Fruit fly (Drosophila melanogaster) whole organism, embryonic: ENCODE data around the gene CG43088.

Source experiments
- B-H1 ChIP-seq: fragments of 200-800 bp; sonication (Bioruptor generic); IDR thresholded peaks from 3 replicates; pipeline ENCODE4 v1.3.6; 2022; ENCODE audit warnings: missing biosample characterization, missing genetic modification characterization
- C15 ChIP-seq: fragments of 200-800 bp; sonication (Bioruptor generic); IDR thresholded peaks from 3 replicates; pipeline ENCODE4 v1.3.6; 2022; ENCODE audit warnings: missing biosample characterization, missing genetic modification characterization
- CG10321 ChIP-seq: fragments of 200-800 bp; sonication (Bioruptor generic); IDR thresholded peaks from 2 replicates; pipeline ENCODE4 v1.3.6; 2022; ENCODE audit warnings: missing biosample characterization, missing genetic modification characterization
- CG10462 ChIP-seq: fragments of 200-800 bp; sonication (Bioruptor generic); optimal IDR thresholded peaks from 2 replicates; lab custom pipeline; 2016; ENCODE audit warnings: missing biosample characterization, missing genetic modification characterization
- CG11504 ChIP-seq: fragments of 200-800 bp; sonication (Bioruptor generic); optimal IDR thresholded peaks from 3 replicates; lab custom pipeline; 2019; ENCODE audit warnings: missing biosample characterization, mild to moderate bottlenecking, missing genetic modification characterization, moderate library complexity
- CG12219 ChIP-seq: fragments of 200-800 bp; sonication (Bioruptor generic); optimal IDR thresholded peaks from 3 replicates; lab custom pipeline; 2018; ENCODE audit warnings: missing biosample characterization, mild to moderate bottlenecking, missing genetic modification characterization
- CG13624 ChIP-seq: fragments of 200-800 bp; sonication (Bioruptor generic); optimal IDR thresholded peaks from 2 replicates; lab custom pipeline; 2016; ENCODE audit warnings: missing biosample characterization, missing genetic modification characterization
- CG14710 ChIP-seq: fragments of 200-800 bp; sonication (Bioruptor generic); optimal IDR thresholded peaks from 3 replicates; lab custom pipeline; 2019; ENCODE audit warnings: missing biosample characterization, mild to moderate bottlenecking, missing genetic modification characterization, moderate library complexity
- CG15696 ChIP-seq: fragments of 200-800 bp; sonication (Bioruptor generic); optimal IDR thresholded peaks from 2 replicates; lab custom pipeline; 2019; ENCODE audit warnings: missing biosample characterization, mild to moderate bottlenecking, missing genetic modification characterization, moderate library complexity
- CG1603 ChIP-seq: fragments of 200-800 bp; sonication (Bioruptor generic); optimal IDR thresholded peaks from 2 replicates; lab custom pipeline; 2019; ENCODE audit warnings: missing biosample characterization, mild to moderate bottlenecking, missing genetic modification characterization, moderate library complexity
- CG32767 ChIP-seq: fragments of 200-800 bp; sonication (Bioruptor generic); IDR thresholded peaks from 2 replicates; pipeline ENCODE4 v1.3.6; 2022; ENCODE audit warnings: missing biosample characterization, missing genetic modification characterization
- CG43689 ChIP-seq: fragments of 200-800 bp; sonication (Bioruptor generic); IDR thresholded peaks from 2 replicates; pipeline ENCODE4 v1.3.6; 2022; ENCODE audit warnings: missing biosample characterization, missing genetic modification characterization
- CG4617 ChIP-seq: fragments of 200-800 bp; sonication (Bioruptor generic); optimal IDR thresholded peaks from 3 replicates; lab custom pipeline; 2016; ENCODE audit warnings: missing biosample characterization, missing genetic modification characterization, borderline replicate concordance
- CG6654 ChIP-seq: fragments of 200-800 bp; sonication (Bioruptor generic); optimal IDR thresholded peaks from 2 replicates; lab custom pipeline; 2017; ENCODE audit warnings: missing biosample characterization, mild to moderate bottlenecking, missing genetic modification characterization
- CG7745 ChIP-seq: fragments of 200-800 bp; sonication (Bioruptor generic); optimal IDR thresholded peaks from 2 replicates; lab custom pipeline; 2018; ENCODE audit warnings: missing biosample characterization, mild to moderate bottlenecking, missing genetic modification characterization, moderate library complexity
- CG8290 ChIP-seq, 3 experiments: fragments of 200-800 bp; sonication (Bioruptor generic); optimal IDR thresholded peaks; 2 replicates each; lab custom pipeline; 2016 to 2019; ENCODE audit warnings: missing biosample characterization in 3 of 3, missing genetic modification characterization in 3 of 3, mild to moderate bottlenecking in 2 of 3, moderate library complexity in 1 of 3
- CG8388 ChIP-seq: fragments of 200-800 bp; sonication (Bioruptor generic); optimal IDR thresholded peaks from 2 replicates; lab custom pipeline; 2019; ENCODE audit warnings: missing biosample characterization, mild to moderate bottlenecking, missing genetic modification characterization, moderate library complexity
- CG9609 ChIP-seq: fragments of 200-800 bp; sonication (Bioruptor generic); optimal IDR thresholded peaks from 3 replicates; lab custom pipeline; 2016; ENCODE audit warnings: missing biosample characterization, missing genetic modification characterization
- CG9817 ChIP-seq: fragments of 200-800 bp; sonication (Bioruptor generic); optimal IDR thresholded peaks from 2 replicates; lab custom pipeline; 2018; ENCODE audit warnings: missing biosample characterization, mild to moderate bottlenecking, missing genetic modification characterization, moderate library complexity
- Dip3 ChIP-seq: fragments of 200-800 bp; sonication (Bioruptor generic); optimal IDR thresholded peaks from 3 replicates; lab custom pipeline; 2016; ENCODE audit warnings: missing biosample characterization, missing genetic modification characterization
- Doc3 ChIP-seq: fragments of 200-800 bp; sonication (Bioruptor generic); IDR thresholded peaks from 3 replicates; pipeline ENCODE4 v1.3.6; 2022; ENCODE audit warnings: missing biosample characterization, missing genetic modification characterization; ENCODE audit not compliant: partially characterized antibody
- Drgx ChIP-seq: fragments of 200-800 bp; sonication (Bioruptor generic); IDR thresholded peaks from 2 replicates; pipeline ENCODE4 v1.3.6; 2022; ENCODE audit warnings: missing biosample characterization, missing genetic modification characterization
- ERR ChIP-seq: fragments of 200-800 bp; sonication (Bioruptor generic); optimal IDR thresholded peaks from 2 replicates; lab custom pipeline; 2016; ENCODE audit warnings: missing biosample characterization, missing genetic modification characterization
- HmgD ChIP-seq: fragments of 200-800 bp; sonication (Bioruptor generic); optimal IDR thresholded peaks from 3 replicates; lab custom pipeline; 2016; ENCODE audit warnings: missing biosample characterization, missing genetic modification characterization
- MTF-1 ChIP-seq: fragments of 200-800 bp; sonication (Bioruptor generic); optimal IDR thresholded peaks from 2 replicates; lab custom pipeline; 2018; ENCODE audit warnings: missing biosample characterization, mild to moderate bottlenecking, missing genetic modification characterization, borderline replicate concordance
- Mes4 ChIP-seq: fragments of 200-800 bp; sonication (Bioruptor generic); optimal IDR thresholded peaks from 2 replicates; lab custom pipeline; 2016; ENCODE audit warnings: missing biosample characterization, missing genetic modification characterization
- Optix ChIP-seq: fragments of 200-800 bp; sonication (Bioruptor generic); IDR thresholded peaks from 3 replicates; pipeline ENCODE4 v1.3.6; 2022; ENCODE audit warnings: missing biosample characterization, missing genetic modification characterization
- Rfx ChIP-seq: fragments of 200-800 bp; sonication (Bioruptor generic); IDR thresholded peaks from 2 replicates; pipeline ENCODE4 v1.3.6; 2022; ENCODE audit warnings: missing biosample characterization, missing genetic modification characterization
- Trl ChIP-seq, 3 experiments: fragments of >200 bp in 2 of 3; fragments of 200-800 bp in 1 of 3; sonication (Bioruptor generic) in 1 of 3; optimal IDR thresholded peaks; 2 replicates in 1 of 3; 3 replicates in 2 of 3; lab custom pipeline; 2016 to 2017; ENCODE audit warnings: missing biosample characterization in 1 of 3, missing genetic modification characterization in 1 of 3
- br ChIP-seq: fragments of >200 bp; optimal IDR thresholded peaks from 2 replicates; lab custom pipeline; 2017
- bsh ChIP-seq, 2 experiments: fragments of 200-800 bp; sonication (Bioruptor generic); optimal IDR thresholded peaks; 2 replicates each; lab custom pipeline; 2017 to 2018; ENCODE audit warnings: mild to moderate bottlenecking in 2 of 2, missing biosample characterization in 2 of 2, missing genetic modification characterization in 2 of 2, moderate library complexity in 1 of 2
- cad ChIP-seq: fragments of >200 bp; optimal IDR thresholded peaks from 2 replicates; lab custom pipeline; 2017; ENCODE audit warnings: missing biosample characterization, missing genetic modification characterization
- cg ChIP-seq: fragments of 200-800 bp; sonication (Bioruptor generic); optimal IDR thresholded peaks from 3 replicates; lab custom pipeline; 2019; ENCODE audit warnings: missing biosample characterization, mild to moderate bottlenecking, missing genetic modification characterization, moderate library complexity
- dysf ChIP-seq: fragments of 200-800 bp; sonication (Bioruptor generic); IDR thresholded peaks from 3 replicates; pipeline ENCODE4 v1.3.6; 2022; ENCODE audit warnings: missing biosample characterization, missing genetic modification characterization
- fd102C ChIP-seq: fragments of 200-800 bp; sonication (Bioruptor generic); optimal IDR thresholded peaks from 2 replicates; lab custom pipeline; 2018; ENCODE audit warnings: missing biosample characterization, mild to moderate bottlenecking, missing genetic modification characterization, moderate library complexity
- ftz-f1 ChIP-seq: fragments of 200-800 bp; sonication (Bioruptor generic); optimal IDR thresholded peaks from 2 replicates; lab custom pipeline; 2016; ENCODE audit warnings: missing biosample characterization, missing genetic modification characterization
- gcm ChIP-seq: fragments of 200-800 bp; sonication (Bioruptor generic); optimal IDR thresholded peaks from 2 replicates; lab custom pipeline; 2019; ENCODE audit warnings: missing biosample characterization, mild to moderate bottlenecking, missing genetic modification characterization, moderate library complexity
- grn ChIP-seq: fragments of 200-800 bp; sonication (Bioruptor generic); optimal IDR thresholded peaks from 3 replicates; lab custom pipeline; 2017; ENCODE audit warnings: missing biosample characterization, missing genetic modification characterization
- hbn ChIP-seq: fragments of 200-800 bp; sonication (Bioruptor generic); IDR thresholded peaks from 2 replicates; pipeline ENCODE4 v1.3.6; 2022; ENCODE audit warnings: missing biosample characterization, missing genetic modification characterization; ENCODE audit not compliant: partially characterized antibody
- jumu ChIP-seq: fragments of 200-800 bp; sonication (Bioruptor generic); optimal IDR thresholded peaks from 3 replicates; lab custom pipeline; 2016; ENCODE audit warnings: missing biosample characterization, missing genetic modification characterization
- kah ChIP-seq: fragments of 200-800 bp; sonication (Bioruptor generic); optimal IDR thresholded peaks from 2 replicates; lab custom pipeline; 2018; ENCODE audit warnings: missing biosample characterization, mild to moderate bottlenecking, missing genetic modification characterization
- lilli ChIP-seq: fragments of 200-800 bp; sonication (Bioruptor generic); optimal IDR thresholded peaks from 3 replicates; lab custom pipeline; 2016; ENCODE audit warnings: missing biosample characterization, missing genetic modification characterization
- maf-S ChIP-seq: fragments of 200-800 bp; sonication (Bioruptor generic); optimal IDR thresholded peaks from 2 replicates; lab custom pipeline; 2016; ENCODE audit warnings: missing biosample characterization, missing genetic modification characterization
- mirr ChIP-seq: fragments of 200-800 bp; sonication (Bioruptor generic); optimal IDR thresholded peaks from 3 replicates; lab custom pipeline; 2018; ENCODE audit warnings: missing biosample characterization, mild to moderate bottlenecking, missing genetic modification characterization
- nerfin-1 ChIP-seq: fragments of 200-800 bp; sonication (Bioruptor generic); optimal IDR thresholded peaks from 3 replicates; lab custom pipeline; 2019; ENCODE audit warnings: missing biosample characterization, mild to moderate bottlenecking, missing genetic modification characterization, moderate library complexity
- slbo ChIP-seq: fragments of 200-800 bp; sonication (Bioruptor generic); IDR thresholded peaks from 2 replicates; pipeline ENCODE4 v1.3.6; 2022; ENCODE audit warnings: missing biosample characterization, missing genetic modification characterization
- tap ChIP-seq: fragments of 200-800 bp; optimal IDR thresholded peaks from 3 replicates; lab custom pipeline; 2019; ENCODE audit warnings: missing biosample characterization, mild to moderate bottlenecking, missing genetic modification characterization, moderate library complexity
- trh ChIP-seq: fragments of 200-800 bp; sonication (Bioruptor generic); optimal IDR thresholded peaks from 2 replicates; lab custom pipeline; 2016; ENCODE audit warnings: missing biosample characterization, missing genetic modification characterization
- twi ChIP-seq: fragments of 200-800 bp; optimal IDR thresholded peaks from 2 replicates; lab custom pipeline; 2019; ENCODE audit warnings: missing biosample characterization, mild to moderate bottlenecking, missing genetic modification characterization, moderate library complexity
- vvl ChIP-seq: fragments of 200-800 bp; sonication (Bioruptor generic); IDR thresholded peaks from 2 replicates; pipeline ENCODE4 v1.3.6; 2022; ENCODE audit warnings: missing biosample characterization, missing genetic modification characterization

Gene CG43088

dm6 chrX:14717245-14717644 lies 15.1 kb downstream of the CG43088 start (continued):
- TF ChIP-seq fd102C (peak; percentile 76), CG1603 (tag; lab: Kevin White, UChicago) (peak; percentile 88), B-H1 (peak; percentile 63; the same call in 2 of the 3 replicates), CG8388 (GFP tag; lab: Kevin White, UChicago) (peak; percentile 55), CG15696 (tag; lab: Kevin White, UChicago) (peak; percentile 78), gcm (GFP tag; lab: Kevin White, UChicago) (peak; percentile 74), bsh (GFP tag; optimal IDR thresholded peaks at IDR 0.05; lab: Kevin White, UChicago) (peak; percentile 36 to 78), CG13624 (GFP tag; lab: Kevin White, UChicago) (peak; percentile 54), C15 (peak; percentile 56; the same call in 1 of the 3 replicates), CG14710 (tag; lab: Kevin White, UChicago) (peak; percentile 63), br (lab: Kevin White, UChicago) (no peak), cg (GFP tag; lab: Kevin White, UChicago) (no peak), kah (peak; percentile 76), CG8290 (GFP tag; optimal IDR thresholded peaks at IDR 0.05; lab: Kevin White, UChicago) (peak; percentile 80), CG8290 (tag; optimal IDR thresholded peaks at IDR 0.05; lab: Kevin White, UChicago) (peak; percentile 68 to 94), cad (GFP tag; lab: Kevin White, UChicago) (no peak), CG7745 (tag; lab: Kevin White, UChicago) (no peak), CG10462 (GFP tag; lab: Kevin White, UChicago) (peak; percentile 61), ERR (GFP tag; lab: Kevin White, UChicago) (peak; percentile 34), maf-S (GFP tag; lab: Kevin White, UChicago) (peak; percentile 38), MTF-1 (GFP tag; lab: Kevin White, UChicago) (peak; percentile 93), Rfx (GFP tag; lab: Robert Waterston, UW) (peak; percentile 74), vvl (peak; percentile 82), CG32767 (GFP tag; lab: Robert Waterston, UW) (peak; percentile 61), jumu (GFP tag; lab: Kevin White, UChicago) (peak; percentile 69), nerfin-1 (tag; lab: Kevin White, UChicago) (peak; percentile 78), tap (tag; lab: Kevin White, UChicago) (peak; percentile 74), mirr (GFP tag; lab: Kevin White, UChicago) (peak; percentile 79), slbo (peak; percentile 26; the same call in 1 of the 2 replicates), CG11504 (tag; lab: Kevin White, UChicago) (peak; percentile 81), twi (peak; percentile 10), CG9609 (GFP tag; lab: Kevin White, UChicago) (peak; percentile 35), Drgx (GFP tag; lab: Robert Waterston, UW) (peak; percentile 60), Trl (optimal IDR thresholded peaks at IDR 0.05; lab: Kevin White, UChicago) (no peak), Trl (GFP tag; optimal IDR thresholded peaks at IDR 0.05; lab: Kevin White, UChicago) (peak; percentile 84), CG12219 (GFP tag; lab: Kevin White, UChicago) (peak; percentile 81), lilli (GFP tag; lab: Kevin White, UChicago) (no peak), ftz-f1 (GFP tag; lab: Kevin White, UChicago) (no peak), CG43689 (peak; percentile 61), CG10321 (GFP tag; lab: Robert Waterston, UW) (0 out of 2 replicates have a peak, but pooled peaks have one; percentile 27), dysf (GFP tag; lab: Robert Waterston, UW) (peak; percentile 75), Optix (GFP tag; lab: Robert Waterston, UW) (peak; percentile 62; the same call in 2 of the 3 replicates), Mes4 (GFP tag; lab: Kevin White, UChicago) (peak; percentile 67), CG6654 (GFP tag; lab: Kevin White, UChicago) (peak; percentile 35), HmgD (no peak), trh (GFP tag; lab: Kevin White, UChicago) (peak; percentile 64), grn (GFP tag; lab: Kevin White, UChicago) (peak; percentile 63), CG9817 (peak; percentile 64), hbn (GFP tag; lab: Robert Waterston, UW) (no peak), Doc3 (GFP tag; lab: Robert Waterston, UW) (no peak), CG4617 (GFP tag; lab: Kevin White, UChicago) (peak; percentile 24), Dip3 (GFP tag; lab: Kevin White, UChicago) (peak; percentile 33)
